Fruit fly (Drosophila melanogaster): ENCODE measurements around the gene Jhbp12.

dm6 chr3R:24530328-24530727 lies 5.7 kb downstream of the Jhbp12 start, which contains the start of the genes CG13623 and ana1:
- no peak for TF ChIP-seq eg (GFP tag; IDR thresholded peaks at IDR 0.05)
- no peak for TF ChIP-seq fd85E (GFP tag; optimal IDR thresholded peaks at IDR 0.05)
- no peak for TF ChIP-seq CG11902 (GFP tag; optimal IDR thresholded peaks at IDR 0.05)
- TF ChIP-seq svp (GFP tag), result no peak
- TF ChIP-seq CG34406 (GFP tag; optimal IDR thresholded peaks at IDR 0.05), result no peak
- no peak for TF ChIP-seq OdsH (GFP tag; optimal IDR thresholded peaks at IDR 0.05)
